Fruit fly (Drosophila melanogaster): ENCODE data around the gene NTPase.

NTPase gene

DNA sequence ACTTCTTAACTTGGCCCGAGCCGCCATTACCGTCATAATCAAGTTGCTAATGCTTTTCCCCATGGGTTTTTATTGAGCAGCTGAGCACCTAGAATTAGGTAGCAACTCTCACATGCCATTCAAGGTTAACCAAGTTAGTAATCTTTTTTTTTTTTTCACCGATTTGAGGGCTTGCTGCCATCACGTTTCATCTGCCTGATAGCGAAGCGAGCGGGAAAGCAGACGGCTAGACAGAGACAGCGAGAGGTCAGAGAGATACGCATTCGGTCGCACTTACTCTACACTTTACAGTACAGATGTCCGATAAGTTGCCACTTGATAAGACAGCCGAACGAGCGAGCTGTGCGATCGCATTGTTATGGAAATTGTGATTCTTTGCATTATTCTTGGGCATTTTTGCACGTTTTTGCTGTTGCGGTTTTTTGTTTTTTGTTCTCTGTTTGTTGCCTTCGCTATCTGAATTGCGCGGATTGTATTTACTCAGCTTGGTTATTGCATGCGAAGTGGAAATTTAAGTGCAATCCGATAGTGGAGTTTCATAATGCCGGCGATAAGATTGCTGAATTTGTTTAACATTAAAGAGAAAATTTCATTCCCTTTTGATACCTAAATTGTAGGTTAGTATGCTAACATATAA lies 14.9 kb upstream of the NTPase start:
- TF ChIP-seq CG8478 (optimal IDR thresholded peaks at IDR 0.05) (no peak), CTCF (optimal IDR thresholded peaks at IDR 0.05) (no peak)

DNA sequence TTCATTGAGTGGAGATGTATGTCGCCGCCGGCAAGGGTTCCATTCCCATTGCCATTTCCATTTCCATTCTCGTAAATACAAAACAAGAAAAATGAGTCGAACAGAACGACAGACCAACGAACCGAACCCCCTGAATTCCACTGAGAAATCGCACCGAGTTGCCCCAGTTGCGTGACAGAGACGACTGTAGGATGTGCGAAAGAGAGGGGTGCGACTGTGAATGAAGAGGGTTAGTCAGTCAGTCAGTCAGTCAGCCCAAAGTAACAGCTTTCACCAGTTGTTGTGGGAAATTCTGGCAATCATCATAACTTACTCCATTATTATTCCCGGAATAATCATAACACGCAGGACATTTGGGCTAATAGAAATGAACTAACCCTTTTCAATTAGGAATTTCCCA lies 12.6 kb upstream of the NTPase start:
- no peak for TF ChIP-seq CG8478 (optimal IDR thresholded peaks at IDR 0.05)
- TF ChIP-seq CTCF (optimal IDR thresholded peaks at IDR 0.05): no peak

dm6 chr2L:2897710-2898109 lies 12.1 kb upstream of the NTPase start:
- TF ChIP-seq CTCF (optimal IDR thresholded peaks at IDR 0.05) (no peak), CG8478 (optimal IDR thresholded peaks at IDR 0.05) (no peak)

dm6 chr2L:2897024-2897549 lies 11.4 kb upstream of the NTPase start:
- TF ChIP-seq CG8478 (optimal IDR thresholded peaks at IDR 0.05) (no peak), CTCF (optimal IDR thresholded peaks at IDR 0.05) (no peak)

- no peak for TF ChIP-seq CG8478 (optimal IDR thresholded peaks at IDR 0.05)
- TF ChIP-seq CTCF (optimal IDR thresholded peaks at IDR 0.05): no peak
Measured at dm6 chr2L:2894356-2894755, 8.7 kb upstream of the NTPase start.

DNA sequence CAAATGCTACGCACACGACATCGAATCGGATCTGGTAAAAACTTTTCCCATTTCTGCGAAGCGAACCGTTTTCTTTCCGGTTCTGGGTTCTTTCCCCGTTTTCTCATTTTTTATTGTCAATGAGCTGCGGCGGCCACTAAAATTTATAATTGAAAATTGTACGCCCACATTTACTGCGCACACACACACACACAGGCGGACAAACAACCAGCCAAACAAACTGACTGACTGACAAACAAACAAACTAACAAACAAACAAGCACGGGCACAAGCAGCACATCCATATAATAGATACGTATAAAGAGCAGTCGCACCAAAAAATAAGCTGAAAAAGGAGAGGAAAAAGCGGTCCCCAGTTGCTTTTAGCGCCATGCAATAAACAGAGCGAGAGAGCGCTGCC lies 5.5 kb upstream of the NTPase start:
- TF ChIP-seq CTCF (optimal IDR thresholded peaks at IDR 0.05) (no peak), CG8478 (optimal IDR thresholded peaks at IDR 0.05) (no peak)

dm6 chr2L:2888859-2889443 lies 3.3 kb upstream of the NTPase start:
- TF ChIP-seq CG8478 (optimal IDR thresholded peaks at IDR 0.05) (no peak), CTCF (optimal IDR thresholded peaks at IDR 0.05) (no peak)

DNA sequence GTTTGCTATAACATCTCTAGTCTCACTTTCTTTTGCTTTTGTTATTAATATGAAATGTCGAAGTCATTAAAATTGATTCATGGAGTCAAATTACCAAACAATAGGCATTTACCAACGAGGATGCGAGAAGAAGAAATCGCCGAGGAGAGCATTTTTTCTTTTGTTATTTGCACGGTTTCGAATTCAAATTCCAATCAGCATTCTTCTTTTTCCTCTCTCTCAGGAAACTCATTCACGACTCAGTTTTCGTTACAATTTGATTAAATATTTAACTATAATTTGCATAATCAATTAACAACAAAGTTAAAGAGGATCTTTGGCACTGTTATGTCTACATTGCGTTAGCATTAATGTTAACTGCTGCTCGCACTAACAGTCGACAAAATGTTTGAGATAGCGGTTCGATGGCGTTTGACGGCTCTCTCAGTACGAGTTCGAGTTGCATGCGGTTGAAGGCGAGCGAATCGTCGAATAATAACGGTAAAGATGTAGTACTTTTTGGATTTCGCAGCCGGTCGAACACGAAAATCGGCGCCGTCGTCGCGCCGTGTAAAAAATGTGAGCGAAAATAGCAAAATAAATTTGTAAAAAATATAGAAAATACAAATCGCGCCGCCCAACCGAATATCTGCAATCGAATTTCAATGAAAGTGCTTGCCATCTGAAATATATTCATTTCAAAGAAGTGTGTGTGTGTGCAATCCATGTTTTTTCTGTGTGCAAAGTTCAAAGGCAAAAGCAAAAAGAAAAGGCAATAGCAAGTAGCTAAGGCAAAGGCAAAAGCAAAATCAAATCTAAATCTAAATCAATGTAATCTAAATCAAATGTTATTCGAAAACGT lies 2.3 kb upstream of the NTPase start:
- TF ChIP-seq CTCF (optimal IDR thresholded peaks at IDR 0.05): no peak
- TF ChIP-seq CG8478 (optimal IDR thresholded peaks at IDR 0.05): no peak

- TF ChIP-seq CTCF (optimal IDR thresholded peaks at IDR 0.05): no peak
- TF ChIP-seq CG8478 (optimal IDR thresholded peaks at IDR 0.05): no peak
Measured at dm6 chr2L:2886613-2887537, 1.2 kb upstream of the NTPase start.

- TF ChIP-seq CG8478 (optimal IDR thresholded peaks at IDR 0.05) (no peak), CTCF (optimal IDR thresholded peaks at IDR 0.05) (no peak)
Measured at dm6 chr2L:2886226-2886569, 548 bp upstream of the NTPase start.

dm6 chr2L:2884683-2885502 lies 757 bp downstream of the NTPase start:
- TF ChIP-seq CTCF (optimal IDR thresholded peaks at IDR 0.05): no peak
- TF ChIP-seq CG8478 (optimal IDR thresholded peaks at IDR 0.05): no peak

DNA sequence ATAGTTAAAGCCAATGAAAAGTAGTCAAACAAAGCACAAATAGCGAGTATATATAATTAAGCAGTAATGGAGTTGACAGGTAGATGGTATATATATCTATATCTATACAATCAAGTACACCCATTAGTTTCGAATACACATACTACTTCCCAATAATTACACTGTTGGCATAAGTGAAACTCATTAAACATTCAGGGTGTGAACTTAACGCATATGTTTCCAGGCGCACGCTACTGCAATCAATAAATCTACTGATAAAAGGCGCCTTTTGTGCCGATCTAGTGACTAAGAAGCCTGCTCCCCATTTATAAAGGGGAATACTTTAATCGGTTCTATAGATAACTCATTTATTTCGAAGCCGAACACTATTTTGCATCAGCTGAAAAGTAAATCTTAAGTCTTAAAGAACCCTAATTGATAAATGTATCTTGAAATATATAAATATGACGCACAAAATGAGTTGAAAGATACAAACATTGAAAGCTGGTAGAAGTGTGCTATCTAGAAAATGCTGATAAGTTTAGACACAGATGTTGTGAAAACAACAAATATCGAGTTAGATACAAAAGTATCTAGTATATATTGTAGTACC lies 1.9 kb downstream of the NTPase start:
- no peak for TF ChIP-seq CTCF (optimal IDR thresholded peaks at IDR 0.05)

dm6 chr2L:2882968-2883702 lies 2.5 kb downstream of the NTPase start:
- TF ChIP-seq CG8478 (optimal IDR thresholded peaks at IDR 0.05) (no peak), CTCF (optimal IDR thresholded peaks at IDR 0.05) (no peak)

Measured in S2 (cell line).